Worm (Caenorhabditis elegans) whole organism, early embryonic: Measurements from ENCODE around the gene Y39A1A.27.

Source experiments
- B0310.2 ChIP-seq: sonication (generic microtip); optimal IDR thresholded peaks from 2 replicates; lab custom pipeline; 2016; ENCODE audit warnings: mild to moderate bottlenecking, missing genetic modification characterization, missing compliant biosample characterization
- F13C5.2 ChIP-seq: sonication (generic microtip); optimal IDR thresholded peaks from 2 replicates; lab custom pipeline; 2017; ENCODE audit warnings: mild to moderate bottlenecking, missing genetic modification characterization, inconsistent platforms, missing compliant biosample characterization
- aly-1 ChIP-seq: sonication (generic microtip); optimal IDR thresholded peaks from 2 replicates; lab custom pipeline; 2016; ENCODE audit warnings: missing genetic modification characterization, missing compliant biosample characterization
- ama-1 ChIP-seq: fragments of 150-350 bp; optimal IDR thresholded peaks from 2 replicates; lab custom pipeline; 2014
- ceh-13 ChIP-seq: fragments of 200-800 bp; sonication (Bioruptor generic); optimal IDR thresholded peaks from 2 replicates; lab custom pipeline; 2018; ENCODE audit warnings: mild to moderate bottlenecking, missing genetic modification characterization, missing compliant biosample characterization
- ceh-36 ChIP-seq: sonication (generic microtip); optimal IDR thresholded peaks from 2 replicates; lab custom pipeline; 2016; ENCODE audit warnings: missing genetic modification characterization, inconsistent platforms, missing compliant biosample characterization
- ets-7 ChIP-seq: sonication (generic microtip); optimal IDR thresholded peaks from 2 replicates; lab custom pipeline; 2016; ENCODE audit warnings: missing genotype, missing genetic modification characterization, missing compliant biosample characterization
- flt-1 ChIP-seq: fragments of 200-800 bp; sonication (Bioruptor generic); IDR thresholded peaks from 2 replicates; pipeline ENCODE4 v1.3.6; 2022; ENCODE audit warnings: missing genetic modification characterization, missing compliant biosample characterization
- hmbx-1 ChIP-seq: sonication (generic microtip); optimal IDR thresholded peaks from 2 replicates; lab custom pipeline; 2016; ENCODE audit warnings: mild to moderate bottlenecking, missing genetic modification characterization, missing compliant biosample characterization
- hmg-4 ChIP-seq: fragments of 200-800 bp; sonication (Bioruptor generic); optimal IDR thresholded peaks from 2 replicates; lab custom pipeline; 2018; ENCODE audit warnings: mild to moderate bottlenecking, missing genetic modification characterization, missing compliant biosample characterization
- hnd-1 ChIP-seq: sonication (generic microtip); optimal IDR thresholded peaks from 2 replicates; lab custom pipeline; 2016; ENCODE audit warnings: missing genetic modification characterization, missing compliant biosample characterization
- pes-1 ChIP-seq: fragments of 200-800 bp; sonication (Bioruptor generic); IDR thresholded peaks from 2 replicates; pipeline ENCODE4 v1.3.6; 2022; ENCODE audit warnings: missing genetic modification reagents, missing genetic modification characterization, missing compliant biosample characterization
- scrt-1 ChIP-seq: fragments of 200-800 bp; sonication (Bioruptor generic); IDR thresholded peaks from 2 replicates; pipeline ENCODE4 v1.3.6; 2022; ENCODE audit warnings: missing genetic modification characterization, missing compliant biosample characterization
- sea-1 ChIP-seq: fragments of 200-800 bp; sonication (Bioruptor generic); conservative IDR thresholded peaks from 2 replicates; pipeline ENCODE4 v1.3.6; 2022; ENCODE audit warnings: missing genetic modification characterization, missing compliant biosample characterization
- tbx-11 ChIP-seq: fragments of 200-800 bp; sonication (Bioruptor generic); IDR thresholded peaks from 2 replicates; pipeline ENCODE4 v1.3.6; 2022; ENCODE audit warnings: missing genetic modification characterization, missing compliant biosample characterization
- tbx-37 ChIP-seq: fragments of 200-800 bp; sonication (Bioruptor generic); conservative IDR thresholded peaks from 2 replicates; pipeline ENCODE4 v1.3.6; 2022; ENCODE audit warnings: missing genetic modification reagents, missing genetic modification characterization, missing compliant biosample characterization
- tra-4 ChIP-seq: sonication (generic microtip); optimal IDR thresholded peaks from 2 replicates; lab custom pipeline; 2017; ENCODE audit warnings: missing genetic modification characterization, missing compliant biosample characterization

Gene Y39A1A.27

ce11 chrIII:10652833-10653232, 14.1 kb downstream of the Y39A1A.27 start:
- no peak for TF ChIP-seq tra-4 (tag; lab: Kevin White, UChicago)
- no peak for TF ChIP-seq ceh-36 (tag; lab: Kevin White, UChicago)
- no peak for TF ChIP-seq ceh-13
- no peak for TF ChIP-seq tbx-37 (GFP tag; lab: Robert Waterston, UW)
- TF ChIP-seq B0310.2 (tag; lab: Kevin White, UChicago) = no peak
- no peak for TF ChIP-seq hnd-1 (tag; lab: Kevin White, UChicago)
- TF ChIP-seq hmg-4 (GFP tag; lab: Kevin White, UChicago) = no peak
- TF ChIP-seq pes-1 = no peak
- TF ChIP-seq flt-1 (GFP tag; lab: Robert Waterston, UW) = no peak
- TF ChIP-seq tbx-11 (GFP tag; lab: Robert Waterston, UW) = no peak
- no peak for TF ChIP-seq hmbx-1 (tag; lab: Kevin White, UChicago)
- TF ChIP-seq ets-7 (tag; lab: Kevin White, UChicago) = no peak
- no peak for TF ChIP-seq scrt-1
- TF ChIP-seq ama-1 = no peak
- no peak for TF ChIP-seq sea-1 (GFP tag; lab: Robert Waterston, UW)
- TF ChIP-seq F13C5.2 = no peak
- TF ChIP-seq aly-1 (tag; lab: Kevin White, UChicago) = no peak

- no peak for TF ChIP-seq pes-1
- TF ChIP-seq flt-1 (GFP tag; lab: Robert Waterston, UW) = no peak
- TF ChIP-seq hmg-4 (GFP tag; lab: Kevin White, UChicago) = no peak
- TF ChIP-seq ceh-13 = no peak
- no peak for TF ChIP-seq tbx-37 (GFP tag; lab: Robert Waterston, UW)
- TF ChIP-seq sea-1 (GFP tag; lab: Robert Waterston, UW) = no peak
- TF ChIP-seq tbx-11 (GFP tag; lab: Robert Waterston, UW) = no peak
- TF ChIP-seq ceh-36 (tag; lab: Kevin White, UChicago) = no peak
- no peak for TF ChIP-seq ets-7 (tag; lab: Kevin White, UChicago)
- TF ChIP-seq F13C5.2 = no peak
- TF ChIP-seq hmbx-1 (tag; lab: Kevin White, UChicago) = no peak
- no peak for TF ChIP-seq hnd-1 (tag; lab: Kevin White, UChicago)
These were observed 14.7 kb downstream of the Y39A1A.27 start for ce11 chrIII:10653479-10653878.

- TF ChIP-seq tbx-11 (GFP tag; lab: Robert Waterston, UW) (no peak), tbx-37 (GFP tag; lab: Robert Waterston, UW) (no peak), hmg-4 (GFP tag; lab: Kevin White, UChicago) (no peak), aly-1 (tag; lab: Kevin White, UChicago) (no peak), B0310.2 (tag; lab: Kevin White, UChicago) (no peak), ama-1 (no peak), tra-4 (tag; lab: Kevin White, UChicago) (no peak), pes-1 (no peak), hnd-1 (tag; lab: Kevin White, UChicago) (no peak), F13C5.2 (no peak), hmbx-1 (tag; lab: Kevin White, UChicago) (no peak), ceh-36 (tag; lab: Kevin White, UChicago) (no peak), ets-7 (tag; lab: Kevin White, UChicago) (no peak), sea-1 (GFP tag; lab: Robert Waterston, UW) (no peak)
These were observed 15.9 kb downstream of the Y39A1A.27 start, which contains the start of gene cnt-2 for ce11 chrIII:10654718-10655117. cnt-2 (plus strand) TSS chrIII:10655018.

ce11 chrIII:10656069-10656468, 17.3 kb downstream of the Y39A1A.27 start:
- no peak for TF ChIP-seq ets-7 (tag; lab: Kevin White, UChicago)
- TF ChIP-seq sea-1 (GFP tag; lab: Robert Waterston, UW) = no peak
- no peak for TF ChIP-seq aly-1 (tag; lab: Kevin White, UChicago)
- TF ChIP-seq flt-1 (GFP tag; lab: Robert Waterston, UW) = no peak
- no peak for TF ChIP-seq scrt-1
- TF ChIP-seq B0310.2 (tag; lab: Kevin White, UChicago) = no peak
- TF ChIP-seq tra-4 (tag; lab: Kevin White, UChicago) = no peak
- TF ChIP-seq ceh-13 = no peak
- no peak for TF ChIP-seq tbx-11 (GFP tag; lab: Robert Waterston, UW)

ce11 chrIII:10657661-10658060, 18.9 kb downstream of the Y39A1A.27 start:
- TF ChIP-seq hnd-1 (tag; lab: Kevin White, UChicago) (no peak), B0310.2 (tag; lab: Kevin White, UChicago) (no peak), tbx-37 (GFP tag; lab: Robert Waterston, UW) (no peak), F13C5.2 (no peak), ets-7 (tag; lab: Kevin White, UChicago) (no peak), pes-1 (no peak), ceh-36 (tag; lab: Kevin White, UChicago) (no peak), flt-1 (GFP tag; lab: Robert Waterston, UW) (no peak), ceh-13 (no peak), ama-1 (no peak), aly-1 (tag; lab: Kevin White, UChicago) (no peak), hmbx-1 (tag; lab: Kevin White, UChicago) (no peak), tbx-11 (GFP tag; lab: Robert Waterston, UW) (no peak), sea-1 (GFP tag; lab: Robert Waterston, UW) (no peak), hmg-4 (GFP tag; lab: Kevin White, UChicago) (no peak), scrt-1 (no peak), tra-4 (tag; lab: Kevin White, UChicago) (no peak)

- TF ChIP-seq ceh-36 (tag; lab: Kevin White, UChicago) (no peak), pes-1 (no peak), ceh-13 (no peak), ama-1 (no peak)
These were observed 19.6 kb downstream of the Y39A1A.27 start for ce11 chrIII:10658394-10658793.

ce11 chrIII:10661292-10661691, 22.5 kb downstream of the Y39A1A.27 start:
- TF ChIP-seq aly-1 (tag; lab: Kevin White, UChicago) = no peak
- TF ChIP-seq scrt-1 = no peak
- no peak for TF ChIP-seq tra-4 (tag; lab: Kevin White, UChicago)
- TF ChIP-seq flt-1 (GFP tag; lab: Robert Waterston, UW) = no peak
- no peak for TF ChIP-seq hmg-4 (GFP tag; lab: Kevin White, UChicago)
